Worm (Caenorhabditis elegans) whole organism, L1 larva: ENCODE measurements around the gene C11H1.5.

Experiments
- C04F5.9 ChIP-seq: sonication (generic microtip); optimal IDR thresholded peaks from 2 replicates; lab custom pipeline; 2016; ENCODE audit warnings: missing genetic modification characterization, missing compliant biosample characterization
- aha-1 ChIP-seq: fragments of 150-350 bp; optimal IDR thresholded peaks from 2 replicates; lab custom pipeline; 2014; ENCODE audit warnings: missing biosample characterization, missing genetic modification characterization
- alr-1 ChIP-seq: fragments of 200-800 bp; sonication (Bioruptor generic); optimal IDR thresholded peaks from 2 replicates; lab custom pipeline; 2018; ENCODE audit warnings: borderline replicate concordance, mild to moderate bottlenecking, missing genetic modification characterization, missing compliant biosample characterization
- aly-2 ChIP-seq: fragments of 150-350 bp; optimal IDR thresholded peaks from 2 replicates; lab custom pipeline; 2014; ENCODE audit warnings: missing biosample characterization, missing genetic modification characterization
- ama-1 ChIP-seq: fragments of 150-350 bp; optimal IDR thresholded peaks from 2 replicates; lab custom pipeline; 2014
- blmp-1 ChIP-seq: fragments of 150-350 bp; optimal IDR thresholded peaks from 2 replicates; lab custom pipeline; 2014; ENCODE audit warnings: missing biosample characterization, missing genetic modification characterization
- ceh-90 ChIP-seq: sonication (generic microtip); optimal IDR thresholded peaks from 2 replicates; lab custom pipeline; 2016; ENCODE audit warnings: missing genetic modification characterization, missing compliant biosample characterization
- ces-1 ChIP-seq: fragments of 150-350 bp; optimal IDR thresholded peaks from 2 replicates; lab custom pipeline; 2014; ENCODE audit warnings: missing biosample characterization, missing genetic modification reagents, missing genetic modification characterization
- dpl-1 ChIP-seq, 3 experiments: fragments of 150-350 bp in 2 of 3; sonication (generic microtip) in 1 of 3; optimal IDR thresholded peaks; 2 replicates each; lab custom pipeline; 2014 to 2017; ENCODE audit warnings: missing biosample characterization in 3 of 3, missing genetic modification characterization in 3 of 3, missing genetic modification reagents in 3 of 3
- efl-1 ChIP-seq, 4 experiments: fragments of 150-350 bp; optimal IDR thresholded peaks in 3 of 4; peaks in 1 of 4; 1 replicate in 1 of 4; 2 replicates in 3 of 4; lab custom pipeline; 2014; ENCODE audit warnings: missing biosample characterization in 2 of 4, missing genetic modification characterization in 2 of 4, missing genetic modification reagents in 2 of 4
- efl-3 ChIP-seq: fragments of 200-800 bp; sonication (Bioruptor generic); optimal IDR thresholded peaks from 2 replicates; lab custom pipeline; 2018; ENCODE audit warnings: mild to moderate bottlenecking, missing genetic modification characterization, missing compliant biosample characterization
- egl-13 ChIP-seq: sonication (generic microtip); optimal IDR thresholded peaks from 2 replicates; lab custom pipeline; 2016; ENCODE audit warnings: missing genotype, missing genetic modification reagents, missing genetic modification characterization, missing compliant biosample characterization
- egl-27 ChIP-seq, 2 experiments: fragments of 150-350 bp in 1 of 2; sonication (generic microtip); optimal IDR thresholded peaks; 3 replicates each; lab custom pipeline; 2017 to 2018; ENCODE audit warnings: missing biosample characterization in 2 of 2, missing genetic modification characterization in 2 of 2, missing genetic modification reagents in 2 of 2
- elt-2 ChIP-seq: sonication (generic microtip); optimal IDR thresholded peaks from 2 replicates; lab custom pipeline; 2016; ENCODE audit warnings: missing genetic modification characterization, mild to moderate bottlenecking, inconsistent platforms, missing compliant biosample characterization, missing genetic modification reagents
- elt-3 ChIP-seq, 6 experiments: fragments of 150-350 bp in 1 of 6; sonication (generic microtip); optimal IDR thresholded peaks; 2 replicates each; lab custom pipeline; 2017 to 2018; ENCODE audit warnings: missing biosample characterization in 6 of 6, missing genetic modification characterization in 6 of 6, inconsistent platforms in 1 of 6
- ets-5 ChIP-seq: fragments of 200-800 bp; sonication (Bioruptor generic); IDR thresholded peaks from 2 replicates; pipeline ENCODE4 v1.3.6; 2022; ENCODE audit warnings: missing genetic modification characterization, missing compliant biosample characterization
- fkh-10 ChIP-seq: sonication (generic microtip); optimal IDR thresholded peaks from 2 replicates; lab custom pipeline; 2017; ENCODE audit warnings: missing biosample characterization, missing genetic modification reagents, missing genetic modification characterization
- fkh-4 ChIP-seq: sonication (generic microtip); optimal IDR thresholded peaks from 2 replicates; lab custom pipeline; 2016; ENCODE audit warnings: missing compliant biosample characterization, missing genetic modification characterization, borderline replicate concordance
- fkh-8 ChIP-seq: sonication (generic microtip); optimal IDR thresholded peaks from 2 replicates; lab custom pipeline; 2016; ENCODE audit warnings: mild to moderate bottlenecking, missing genetic modification characterization, missing compliant biosample characterization
- hpl-2 ChIP-seq: fragments of 150-350 bp; optimal IDR thresholded peaks from 2 replicates; lab custom pipeline; 2014; ENCODE audit warnings: missing biosample characterization, missing genetic modification reagents, missing genetic modification characterization
- jun-1 ChIP-seq: fragments of 150-350 bp; optimal IDR thresholded peaks from 2 replicates; lab custom pipeline; 2014; ENCODE audit warnings: missing biosample characterization, missing genetic modification reagents, missing genetic modification characterization
- lin-14 ChIP-seq: fragments of 200-800 bp; sonication (Bioruptor generic); optimal IDR thresholded peaks from 2 replicates; lab custom pipeline; 2018; ENCODE audit warnings: mild to moderate bottlenecking, missing genetic modification characterization, moderate library complexity, missing compliant biosample characterization
- lin-15B ChIP-seq: fragments of 150-350 bp; sonication (generic microtip); optimal IDR thresholded peaks from 3 replicates; lab custom pipeline; 2014; ENCODE audit warnings: missing biosample characterization, missing genetic modification characterization
- lin-39 ChIP-seq: fragments of 150-350 bp; optimal IDR thresholded peaks from 2 replicates; lab custom pipeline; 2014; ENCODE audit warnings: missing biosample characterization, missing genetic modification reagents, missing genetic modification characterization
- lir-3 ChIP-seq: sonication (generic microtip); optimal IDR thresholded peaks from 2 replicates; lab custom pipeline; 2016; ENCODE audit warnings: mild to moderate bottlenecking, missing genetic modification characterization, moderate library complexity, missing compliant biosample characterization; ENCODE audit not compliant: poor library complexity
- lsy-2 ChIP-seq, 2 experiments: fragments of 150-350 bp; optimal IDR thresholded peaks; 2 replicates each; lab custom pipeline; 2014; ENCODE audit warnings: missing biosample characterization in 2 of 2, missing genetic modification characterization in 2 of 2
- mab-9 ChIP-seq: fragments of 200-800 bp; sonication (Bioruptor generic); IDR thresholded peaks from 2 replicates; pipeline ENCODE4 v1.3.6; 2022; ENCODE audit warnings: missing genetic modification reagents, missing genetic modification characterization, missing compliant biosample characterization
- mdl-1 ChIP-seq, 2 experiments: fragments of 150-350 bp; optimal IDR thresholded peaks; 2 replicates each; lab custom pipeline; 2014 to 2017; ENCODE audit warnings: missing biosample characterization in 2 of 2, missing genetic modification characterization in 2 of 2, inconsistent platforms in 1 of 2
- mef-2 ChIP-seq: fragments of 150-350 bp; optimal IDR thresholded peaks from 2 replicates; lab custom pipeline; 2014; ENCODE audit warnings: missing biosample characterization, missing genetic modification characterization
- mep-1 ChIP-seq: fragments of 150-350 bp; optimal IDR thresholded peaks from 2 replicates; lab custom pipeline; 2014; ENCODE audit warnings: missing biosample characterization, missing genetic modification characterization
- nhr-12 ChIP-seq: sonication (generic microtip); optimal IDR thresholded peaks from 2 replicates; lab custom pipeline; 2017; ENCODE audit warnings: missing biosample characterization, missing genetic modification characterization
- nhr-28 ChIP-seq: fragments of 150-350 bp; optimal IDR thresholded peaks from 2 replicates; lab custom pipeline; 2014; ENCODE audit warnings: missing biosample characterization, missing genetic modification characterization
- nhr-47 ChIP-seq: sonication (generic microtip); optimal IDR thresholded peaks from 2 replicates; lab custom pipeline; 2016; ENCODE audit warnings: mild to moderate bottlenecking, missing genetic modification characterization, moderate library complexity, missing compliant biosample characterization
- nhr-76 ChIP-seq: sonication (generic microtip); optimal IDR thresholded peaks from 2 replicates; lab custom pipeline; 2017; ENCODE audit warnings: missing biosample characterization, missing genetic modification characterization
- nhr-77 ChIP-seq: fragments of 150-350 bp; optimal IDR thresholded peaks from 2 replicates; lab custom pipeline; 2014; ENCODE audit warnings: missing biosample characterization, missing genetic modification characterization
- nhr-85 ChIP-seq: sonication (generic microtip); peaks from one replicate; lab custom pipeline; 2016; ENCODE audit warnings: missing genetic modification characterization, inconsistent platforms, missing compliant biosample characterization
- pag-3 ChIP-seq: sonication (generic microtip); optimal IDR thresholded peaks from 2 replicates; lab custom pipeline; 2017; ENCODE audit warnings: missing genetic modification characterization, mild to moderate bottlenecking, missing compliant biosample characterization, antibody characterized with exemption, borderline replicate concordance; ENCODE audit not compliant: insufficient read depth
- pax-3 ChIP-seq: fragments of 200-800 bp; sonication (Bioruptor generic); optimal IDR thresholded peaks from 2 replicates; lab custom pipeline; 2018; ENCODE audit warnings: mild to moderate bottlenecking, missing genetic modification characterization, moderate library complexity, missing compliant biosample characterization
- pqm-1 ChIP-seq: sonication (generic microtip); optimal IDR thresholded peaks from 3 replicates; lab custom pipeline; 2017; ENCODE audit warnings: missing biosample characterization, missing genetic modification characterization
- rnt-1 ChIP-seq: sonication (generic microtip); optimal IDR thresholded peaks from 2 replicates; lab custom pipeline; 2016; ENCODE audit warnings: mild to moderate bottlenecking, missing genetic modification characterization, moderate library complexity, missing compliant biosample characterization
- skn-1 ChIP-seq: fragments of 150-350 bp; optimal IDR thresholded peaks from 2 replicates; lab custom pipeline; 2014; ENCODE audit warnings: missing biosample characterization, missing genetic modification characterization
- snu-23 ChIP-seq: sonication (generic microtip); optimal IDR thresholded peaks from 2 replicates; lab custom pipeline; 2016; ENCODE audit warnings: missing genetic modification characterization, missing compliant biosample characterization
- sox-4 ChIP-seq: sonication (generic microtip); optimal IDR thresholded peaks from 2 replicates; lab custom pipeline; 2016; ENCODE audit warnings: missing genetic modification characterization, missing compliant biosample characterization
- sup-37 ChIP-seq: fragments of 200-800 bp; sonication (Bioruptor generic); optimal IDR thresholded peaks from 2 replicates; lab custom pipeline; 2018; ENCODE audit warnings: mild to moderate bottlenecking, missing genetic modification characterization, missing compliant biosample characterization
- swsn-7 ChIP-seq: sonication (generic microtip); optimal IDR thresholded peaks from 2 replicates; lab custom pipeline; 2016; ENCODE audit warnings: missing genetic modification characterization, missing compliant biosample characterization
- unc-130 ChIP-seq: fragments of 150-350 bp; optimal IDR thresholded peaks from 2 replicates; lab custom pipeline; 2017; ENCODE audit warnings: missing biosample characterization, missing genetic modification characterization, inconsistent platforms
- unc-30 ChIP-seq: sonication (generic microtip); optimal IDR thresholded peaks from 2 replicates; lab custom pipeline; 2017; ENCODE audit warnings: missing biosample characterization, missing genetic modification characterization
- unc-62 ChIP-seq: fragments of 150-350 bp; optimal IDR thresholded peaks from 2 replicates; lab custom pipeline; 2014; ENCODE audit warnings: missing biosample characterization, missing genetic modification reagents, missing genetic modification characterization
- unc-86 ChIP-seq: sonication (generic microtip); optimal IDR thresholded peaks from 2 replicates; lab custom pipeline; 2016; ENCODE audit warnings: missing genetic modification characterization, missing compliant biosample characterization
- unc-98 ChIP-seq: fragments of 200-800 bp; sonication (Bioruptor generic); IDR thresholded peaks from 2 replicates; pipeline ENCODE4 v1.3.6; 2022; ENCODE audit warnings: missing genetic modification characterization, missing compliant biosample characterization
- vab-15 ChIP-seq: sonication (generic microtip); optimal IDR thresholded peaks from 2 replicates; lab custom pipeline; 2017; ENCODE audit warnings: missing genotype, mild to moderate bottlenecking, missing genetic modification characterization, missing compliant biosample characterization
- zag-1 ChIP-seq: fragments of 150-350 bp; optimal IDR thresholded peaks from 2 replicates; lab custom pipeline; 2014; ENCODE audit warnings: missing biosample characterization, missing genetic modification characterization
- ztf-11 ChIP-seq, 2 experiments: sonication (generic microtip); optimal IDR thresholded peaks; 2 replicates each; lab custom pipeline; 2016 to 2017; ENCODE audit warnings: missing genetic modification characterization in 2 of 2, missing biosample characterization in 1 of 2, missing compliant biosample characterization in 1 of 2

Gene C11H1.5

DNA sequence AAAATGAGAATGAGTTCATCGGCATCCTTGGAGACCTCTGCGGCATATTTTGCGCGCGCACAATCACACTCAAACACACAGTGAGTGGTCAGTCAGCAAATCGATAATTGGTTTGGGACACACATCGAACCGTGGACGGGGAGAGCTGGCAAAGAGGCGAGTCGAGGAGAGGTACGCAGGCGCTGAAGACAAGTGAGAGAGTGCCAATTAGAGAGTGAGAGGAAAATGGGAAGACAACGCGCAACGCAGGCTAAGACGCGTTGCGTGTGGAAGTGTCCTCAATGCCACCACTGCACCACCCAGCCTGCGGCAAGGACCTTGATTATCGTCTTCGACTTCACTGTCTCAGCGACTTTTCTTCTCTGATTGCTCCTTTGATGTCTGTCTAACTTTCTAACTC is 5.8 kb downstream of the C11H1.5 start:
- TF ChIP-seq unc-62 (GFP tag; lab: Kevin White, UChicago) (no peak), sox-4 (tag; lab: Kevin White, UChicago) (no peak), elt-3 (tag; optimal IDR thresholded peaks at IDR 0.05; lab: Kevin White, UChicago) (no peak), unc-30 (no peak), C04F5.9 (tag; lab: Kevin White, UChicago) (peak; percentile 16), lin-14 (GFP tag; lab: Kevin White, UChicago) (peak; percentile 92), ets-5 (no peak), aly-2 (no peak), unc-86 (peak; percentile 49), sup-37 (no peak), zag-1 (tag; lab: Kevin White, UChicago) (no peak), alr-1 (tag; lab: Kevin White, UChicago) (no peak), mab-9 (GFP tag; lab: Robert Waterston, UW) (no peak), efl-1 (optimal IDR thresholded peaks at IDR 0.05; lab: Kevin White, UChicago) (peak; percentile 62 to 84), efl-1 (GFP tag; optimal IDR thresholded peaks at IDR 0.05 in 1 of 2; lab: Kevin White, UChicago) (peak; percentile 5 to 84), lin-15B (tag; lab: Kevin White, UChicago) (no peak), vab-15 (tag; lab: Kevin White, UChicago) (no peak), nhr-85 (tag; lab: Kevin White, UChicago) (peak; percentile 69), mef-2 (tag; lab: Kevin White, UChicago) (no peak), fkh-4 (tag; lab: Kevin White, UChicago) (peak; percentile 27), blmp-1 (tag; lab: Kevin White, UChicago) (no peak), elt-2 (tag; lab: Kevin White, UChicago) (no peak), nhr-76 (tag; lab: Kevin White, UChicago) (no peak), ama-1 (lab: Kevin White, UChicago) (no peak), swsn-7 (tag; lab: Kevin White, UChicago) (peak; percentile 75), unc-98 (peak; percentile 13; the same call in 1 of the 2 replicates), nhr-12 (tag; lab: Kevin White, UChicago) (no peak), unc-130 (no peak), snu-23 (peak; percentile 87), efl-3 (GFP tag; lab: Kevin White, UChicago) (no peak), aha-1 (no peak), egl-27 (tag; optimal IDR thresholded peaks at IDR 0.05; lab: Kevin White, UChicago) (no peak), lir-3 (tag; lab: Kevin White, UChicago) (no peak), nhr-77 (tag; lab: Kevin White, UChicago) (peak; percentile 45), pqm-1 (no peak), skn-1 (tag; lab: Kevin White, UChicago) (peak; percentile 33), hpl-2 (no peak), fkh-8 (tag; lab: Kevin White, UChicago) (peak; percentile 77), mdl-1 (tag; optimal IDR thresholded peaks at IDR 0.05; lab: Kevin White, UChicago) (peak in 1 of 2 experiments; percentile 72), ztf-11 (tag; optimal IDR thresholded peaks at IDR 0.05; lab: Kevin White, UChicago) (peak in 1 of 2 experiments; percentile 59), jun-1 (tag; lab: Kevin White, UChicago) (peak; percentile 38), fkh-10 (GFP tag; lab: Kevin White, UChicago) (peak; percentile 74), nhr-28 (tag; lab: Kevin White, UChicago) (no peak), lsy-2 (tag; optimal IDR thresholded peaks at IDR 0.05; lab: Kevin White, UChicago) (peak; percentile 60 to 72), pax-3 (tag; lab: Kevin White, UChicago) (no peak), mep-1 (peak; percentile 77), ceh-90 (tag; lab: Kevin White, UChicago) (no peak), ces-1 (no peak), pag-3 (tag; lab: Kevin White, UChicago) (peak; percentile 46), rnt-1 (tag; lab: Kevin White, UChicago) (peak; percentile 79), nhr-47 (tag; lab: Kevin White, UChicago) (peak; percentile 74), dpl-1 (GFP tag; optimal IDR thresholded peaks at IDR 0.05; lab: Kevin White, UChicago) (peak; percentile 30 to 43 (median 32)), egl-13 (tag; lab: Kevin White, UChicago) (no peak), lin-39 (tag; lab: Kevin White, UChicago) (no peak)
